Fruit fly (Drosophila melanogaster): Measurements from ENCODE around the gene BBS8.

BBS8 gene

DNA sequence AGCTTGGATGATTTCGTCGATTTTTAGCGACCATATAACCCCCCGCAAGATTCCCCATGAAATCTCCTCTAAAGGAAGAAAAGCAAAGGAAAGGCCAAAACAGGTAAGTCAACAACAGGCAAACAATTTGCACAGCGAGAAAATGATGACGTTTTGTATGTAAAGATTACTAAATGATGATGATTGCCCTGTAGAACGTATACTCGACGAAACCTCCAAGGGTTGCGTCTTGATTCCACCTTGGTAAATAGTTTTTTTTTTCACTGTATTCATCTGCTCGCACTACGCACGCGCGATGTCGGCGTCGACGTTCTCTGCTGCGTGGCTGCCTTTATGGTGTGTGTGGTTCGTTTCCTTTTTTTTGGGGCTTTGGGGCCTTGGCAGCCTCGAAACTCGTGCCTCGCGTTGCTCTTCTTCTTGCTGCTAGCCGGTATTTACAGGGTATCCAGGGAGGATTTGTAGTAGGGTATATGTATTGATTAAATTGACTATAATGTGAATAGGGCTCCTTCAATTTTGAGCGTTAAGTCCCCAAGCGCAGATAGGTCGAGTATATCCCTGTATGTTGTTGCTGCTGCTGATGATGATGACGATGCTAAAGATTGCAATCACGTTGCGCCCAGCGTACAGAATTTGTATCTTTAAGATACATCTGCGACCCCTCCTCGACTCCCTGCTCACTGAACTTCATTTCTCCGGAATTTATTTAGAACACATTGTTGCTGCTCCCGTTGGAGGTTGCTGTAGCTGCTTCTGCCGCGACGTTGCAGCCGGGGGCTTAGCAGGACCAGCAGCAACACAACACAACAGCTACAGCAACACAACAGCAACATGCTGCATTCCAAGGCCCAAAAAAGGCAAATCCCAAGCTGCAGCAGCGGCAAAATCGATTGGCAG is 4.9 kb downstream of the BBS8 start (continued):
- no peak for TF ChIP-seq D19A (tag; optimal IDR thresholded peaks at IDR 0.05)
- no peak for TF ChIP-seq CG2199 (GFP tag; IDR thresholded peaks at IDR 0.05)
- TF ChIP-seq run (tag; optimal IDR thresholded peaks at IDR 0.05), result no peak
- TF ChIP-seq sd (tag; optimal IDR thresholded peaks at IDR 0.05), result no peak
- no peak for TF ChIP-seq ro (GFP tag; IDR thresholded peaks at IDR 0.05)
- TF ChIP-seq CG6654 (GFP tag; optimal IDR thresholded peaks at IDR 0.05), result no peak
- peak; percentile 13 for TF ChIP-seq Hsf (GFP tag; optimal IDR thresholded peaks at IDR 0.05)
- TF ChIP-seq al (GFP tag; IDR thresholded peaks at IDR 0.05), result no peak
- TF ChIP-seq CG14441 (GFP tag; IDR thresholded peaks at IDR 0.05), result no peak
- TF ChIP-seq CG14860 (GFP tag; IDR thresholded peaks at IDR 0.05; ENCODE audit: partially characterized antibody), result no peak
- TF ChIP-seq CG7786 (GFP tag; optimal IDR thresholded peaks at IDR 0.05), result peak; percentile 43
- no peak for TF ChIP-seq CG7987 (GFP tag; optimal IDR thresholded peaks at IDR 0.05)
- TF ChIP-seq CG7372 (GFP tag; IDR thresholded peaks at IDR 0.05), result no peak
- peak; percentile 17 for TF ChIP-seq CG4820 (GFP tag; optimal IDR thresholded peaks at IDR 0.05)
- TF ChIP-seq CG14667 (GFP tag; IDR thresholded peaks at IDR 0.05), result no peak
- no peak for TF ChIP-seq pho (GFP tag; optimal IDR thresholded peaks at IDR 0.05)
- TF ChIP-seq D (optimal IDR thresholded peaks at IDR 0.05), result no peak
- TF ChIP-seq D (GFP tag; optimal IDR thresholded peaks at IDR 0.05), result no peak
- peak; percentile 16 for TF ChIP-seq CG6813 (GFP tag; optimal IDR thresholded peaks at IDR 0.05)
- peak; percentile 92 for TF ChIP-seq corto (GFP tag; optimal IDR thresholded peaks at IDR 0.05)
- TF ChIP-seq fd102C (GFP tag; optimal IDR thresholded peaks at IDR 0.05), result no peak
- TF ChIP-seq Lhr (GFP tag; optimal IDR thresholded peaks at IDR 0.05), result no peak
- no peak for TF ChIP-seq bab2 (GFP tag; optimal IDR thresholded peaks at IDR 0.05)
- peak; percentile 52; the same call in 1 of the 2 replicates for TF ChIP-seq CG17328 (GFP tag; IDR thresholded peaks at IDR 0.05)
- no peak for TF ChIP-seq CG17361 (GFP tag; IDR thresholded peaks at IDR 0.05)
- no peak for TF ChIP-seq CG1647 (GFP tag; optimal IDR thresholded peaks at IDR 0.05)
- TF ChIP-seq hth (optimal IDR thresholded peaks at IDR 0.05), result no peak
- peak; percentile 16 for TF ChIP-seq CG12391 (tag; optimal IDR thresholded peaks at IDR 0.05)
- TF ChIP-seq Hey (tag; optimal IDR thresholded peaks at IDR 0.05), result no peak
- TF ChIP-seq shn (GFP tag; optimal IDR thresholded peaks at IDR 0.05), result peak; percentile 30
- no peak for TF ChIP-seq pros (GFP tag; optimal IDR thresholded peaks at IDR 0.05)
- TF ChIP-seq lilli (GFP tag; optimal IDR thresholded peaks at IDR 0.05), result peak; percentile 6
- no peak for TF ChIP-seq CG12769 (tag; optimal IDR thresholded peaks at IDR 0.05)
- no peak for TF ChIP-seq NC2α (GFP tag; optimal IDR thresholded peaks at IDR 0.05)
- no peak for TF ChIP-seq luna (GFP tag; optimal IDR thresholded peaks at IDR 0.05)
- TF ChIP-seq dmrt11E (tag; optimal IDR thresholded peaks at IDR 0.05), result peak; percentile 24
- TF ChIP-seq CG11504 (tag; optimal IDR thresholded peaks at IDR 0.05), result no peak
- TF ChIP-seq nerfin-1 (tag; optimal IDR thresholded peaks at IDR 0.05), result no peak
- no peak for TF ChIP-seq Aef1 (GFP tag; IDR thresholded peaks at IDR 0.05)
- peak; percentile 16 for TF ChIP-seq CG16815 (GFP tag; optimal IDR thresholded peaks at IDR 0.05)
- no peak for TF ChIP-seq hbn (GFP tag; IDR thresholded peaks at IDR 0.05; ENCODE audit: partially characterized antibody)
- no peak for TF ChIP-seq tll (GFP tag; optimal IDR thresholded peaks at IDR 0.05)
- TF ChIP-seq CG17385 (GFP tag; optimal IDR thresholded peaks at IDR 0.05), result peak; percentile 5
- TF ChIP-seq E2f2 (GFP tag; IDR thresholded peaks at IDR 0.05), result no peak
- peak; percentile 55; the same call in 2 of the 3 replicates for TF ChIP-seq row (GFP tag; IDR thresholded peaks at IDR 0.05)
- TF ChIP-seq ftz-f1 (GFP tag; optimal IDR thresholded peaks at IDR 0.05), result no peak
- TF ChIP-seq klu (GFP tag; IDR thresholded peaks at IDR 0.05), result no peak
- no peak for TF ChIP-seq CG4854 (GFP tag; optimal IDR thresholded peaks at IDR 0.05)
- TF ChIP-seq fd64A (GFP tag; optimal IDR thresholded peaks at IDR 0.05), result no peak
- no peak for TF ChIP-seq emc (GFP tag; optimal IDR thresholded peaks at IDR 0.05)
